Fruit fly (Drosophila melanogaster) whole organism, prepupa: Measurements from ENCODE around the gene Sec63.

Experiments
- Blimp-1 ChIP-seq: fragments of 200-800 bp; sonication (Bioruptor generic); optimal IDR thresholded peaks from 3 replicates; lab custom pipeline; 2017; ENCODE audit warnings: missing biosample characterization, missing genetic modification characterization, mild to moderate bottlenecking, moderate library complexity, missing genetic modification reagents
- CG10631 ChIP-seq: fragments of 200-800 bp; sonication (Bioruptor generic); optimal IDR thresholded peaks from 2 replicates; lab custom pipeline; 2016; ENCODE audit warnings: missing biosample characterization, missing genetic modification characterization
- CG11902 ChIP-seq: fragments of 200-800 bp; sonication (Bioruptor generic); optimal IDR thresholded peaks from 3 replicates; lab custom pipeline; 2016; ENCODE audit warnings: missing biosample characterization, missing genetic modification characterization
- CG15336 ChIP-seq: fragments of 200-800 bp; sonication (Bioruptor generic); IDR thresholded peaks from 2 replicates; pipeline ENCODE4 v1.3.6; 2022; ENCODE audit warnings: missing biosample characterization, missing genetic modification characterization
- CG1621 ChIP-seq: fragments of 200-800 bp; sonication (Bioruptor generic); optimal IDR thresholded peaks from 3 replicates; lab custom pipeline; 2018; ENCODE audit warnings: missing biosample characterization, mild to moderate bottlenecking, missing genetic modification characterization
- CG16779 ChIP-seq: fragments of 200-800 bp; sonication (Bioruptor generic); optimal IDR thresholded peaks from 3 replicates; lab custom pipeline; 2017; ENCODE audit warnings: missing biosample characterization, mild to moderate bottlenecking, missing genetic modification characterization
- CG3032 ChIP-seq: fragments of 200-800 bp; optimal IDR thresholded peaks from 2 replicates; lab custom pipeline; 2019; ENCODE audit warnings: missing biosample characterization, mild to moderate bottlenecking, missing genetic modification characterization, moderate library complexity
- CG31627 ChIP-seq: fragments of 200-800 bp; sonication (Bioruptor generic); optimal IDR thresholded peaks from 3 replicates; lab custom pipeline; 2016; ENCODE audit warnings: missing biosample characterization, missing genetic modification characterization
- CG32006 ChIP-seq: fragments of 200-800 bp; sonication (Bioruptor generic); optimal IDR thresholded peaks from 3 replicates; lab custom pipeline; 2017; ENCODE audit warnings: missing biosample characterization, mild to moderate bottlenecking, missing genetic modification characterization
- CG34406 ChIP-seq: fragments of 200-800 bp; sonication (Bioruptor generic); optimal IDR thresholded peaks from 3 replicates; lab custom pipeline; 2016; ENCODE audit warnings: missing biosample characterization, missing genetic modification characterization
- CG6792 ChIP-seq: fragments of 200-800 bp; sonication (Bioruptor generic); optimal IDR thresholded peaks from 3 replicates; lab custom pipeline; 2016; ENCODE audit warnings: missing biosample characterization, missing genetic modification characterization
- CG6854 ChIP-seq: fragments of 200-800 bp; sonication (Bioruptor generic); optimal IDR thresholded peaks from 2 replicates; lab custom pipeline; 2017; ENCODE audit warnings: missing biosample characterization, mild to moderate bottlenecking, missing genetic modification characterization
- CG7368 ChIP-seq: fragments of 200-800 bp; sonication (Bioruptor generic); optimal IDR thresholded peaks from 3 replicates; lab custom pipeline; 2016; ENCODE audit warnings: missing biosample characterization, missing genetic modification characterization
- CG8319 ChIP-seq: fragments of 200-800 bp; sonication (Bioruptor generic); optimal IDR thresholded peaks from 3 replicates; lab custom pipeline; 2016; ENCODE audit warnings: missing biosample characterization, missing genetic modification characterization
- CG8632 ChIP-seq: fragments of 200-800 bp; sonication (Bioruptor generic); optimal IDR thresholded peaks from 3 replicates; lab custom pipeline; 2016; ENCODE audit warnings: missing biosample characterization, missing genetic modification characterization
- Eip78C ChIP-seq: fragments of 200-800 bp; sonication (Bioruptor generic); peaks from one replicate; lab custom pipeline; 2016; ENCODE audit warnings: missing biosample characterization, missing genetic modification characterization
- Eip93F ChIP-seq: fragments of 200-800 bp; sonication (Bioruptor generic); optimal IDR thresholded peaks from 2 replicates; lab custom pipeline; 2016; ENCODE audit warnings: missing biosample characterization, mild to moderate bottlenecking, missing genetic modification characterization
- Ets96B ChIP-seq: fragments of 200-800 bp; optimal IDR thresholded peaks from 2 replicates; lab custom pipeline; 2019; ENCODE audit warnings: missing biosample characterization, mild to moderate bottlenecking, missing genetic modification characterization, moderate library complexity
- Gug ChIP-seq: fragments of 200-800 bp; sonication (Bioruptor generic); IDR thresholded peaks from 2 replicates; pipeline ENCODE4 v1.3.6; 2022; ENCODE audit warnings: missing biosample characterization, missing genetic modification characterization
- Hr38 ChIP-seq: sonication (Bioruptor generic); optimal IDR thresholded peaks from 2 replicates; lab custom pipeline; 2016; ENCODE audit warnings: missing biosample characterization, missing genetic modification characterization
- Hr39 ChIP-seq: fragments of 200-800 bp; sonication (Bioruptor generic); optimal IDR thresholded peaks from 2 replicates; lab custom pipeline; 2016; ENCODE audit warnings: missing biosample characterization, missing genetic modification characterization
- Hr4 ChIP-seq: fragments of 200-800 bp; sonication (Bioruptor generic); optimal IDR thresholded peaks from 3 replicates; lab custom pipeline; 2016; ENCODE audit warnings: missing biosample characterization, missing genetic modification characterization
- Lpt ChIP-seq: fragments of 200-800 bp; sonication (Bioruptor generic); optimal IDR thresholded peaks from 3 replicates; lab custom pipeline; 2016; ENCODE audit warnings: missing biosample characterization, missing genetic modification characterization
- achi ChIP-seq: fragments of 200-800 bp; sonication (Bioruptor generic); optimal IDR thresholded peaks from 3 replicates; lab custom pipeline; 2016; ENCODE audit warnings: missing biosample characterization, missing genetic modification characterization
- acj6 ChIP-seq: fragments of 200-800 bp; sonication (Bioruptor generic); optimal IDR thresholded peaks from 3 replicates; lab custom pipeline; 2016; ENCODE audit warnings: missing biosample characterization, missing genetic modification characterization
- cyc ChIP-seq: fragments of 200-800 bp; sonication (Bioruptor generic); optimal IDR thresholded peaks from 3 replicates; lab custom pipeline; 2016; ENCODE audit warnings: missing biosample characterization, missing genetic modification characterization
- dac ChIP-seq: fragments of 200-800 bp; sonication (Bioruptor generic); optimal IDR thresholded peaks from 2 replicates; lab custom pipeline; 2017; ENCODE audit warnings: missing biosample characterization, mild to moderate bottlenecking, missing genetic modification characterization
- dsx ChIP-seq: fragments of 200-800 bp; optimal IDR thresholded peaks from 3 replicates; lab custom pipeline; 2019; ENCODE audit warnings: missing biosample characterization, mild to moderate bottlenecking, missing genetic modification characterization, moderate library complexity; ENCODE audit not compliant: poor library complexity, severe bottlenecking
- eg ChIP-seq: fragments of 200-800 bp; sonication (Bioruptor generic); IDR thresholded peaks from 3 replicates; pipeline ENCODE4 v1.3.6; 2022; ENCODE audit warnings: missing biosample characterization, missing genetic modification characterization
- esn ChIP-seq: fragments of 200-800 bp; sonication (Bioruptor generic); optimal IDR thresholded peaks from 2 replicates; lab custom pipeline; 2016; ENCODE audit warnings: missing biosample characterization, mild to moderate bottlenecking, missing genetic modification characterization, moderate library complexity
- fd59A ChIP-seq: fragments of 200-800 bp; sonication (Bioruptor generic); optimal IDR thresholded peaks from 2 replicates; lab custom pipeline; 2017; ENCODE audit warnings: missing biosample characterization, mild to moderate bottlenecking, missing genetic modification characterization, missing genetic modification reagents
- fkh ChIP-seq: fragments of 200-800 bp; sonication (Bioruptor generic); optimal IDR thresholded peaks from 3 replicates; lab custom pipeline; 2017; ENCODE audit warnings: missing biosample characterization, mild to moderate bottlenecking, missing genetic modification characterization, moderate library complexity
- lz ChIP-seq: fragments of 200-800 bp; sonication (Bioruptor generic); optimal IDR thresholded peaks from 3 replicates; lab custom pipeline; 2016; ENCODE audit warnings: missing biosample characterization, missing genetic modification characterization
- salr ChIP-seq, 2 experiments: fragments of 200-800 bp; sonication (Bioruptor generic); optimal IDR thresholded peaks; 3 replicates each; lab custom pipeline; 2016 to 2018; ENCODE audit warnings: missing biosample characterization in 2 of 2, missing genetic modification characterization in 2 of 2, mild to moderate bottlenecking in 1 of 2
- spab ChIP-seq: fragments of 200-800 bp; sonication (Bioruptor generic); optimal IDR thresholded peaks from 2 replicates; lab custom pipeline; 2017; ENCODE audit warnings: missing biosample characterization, mild to moderate bottlenecking, missing genetic modification characterization, missing genetic modification reagents

Sec63 gene

DNA sequence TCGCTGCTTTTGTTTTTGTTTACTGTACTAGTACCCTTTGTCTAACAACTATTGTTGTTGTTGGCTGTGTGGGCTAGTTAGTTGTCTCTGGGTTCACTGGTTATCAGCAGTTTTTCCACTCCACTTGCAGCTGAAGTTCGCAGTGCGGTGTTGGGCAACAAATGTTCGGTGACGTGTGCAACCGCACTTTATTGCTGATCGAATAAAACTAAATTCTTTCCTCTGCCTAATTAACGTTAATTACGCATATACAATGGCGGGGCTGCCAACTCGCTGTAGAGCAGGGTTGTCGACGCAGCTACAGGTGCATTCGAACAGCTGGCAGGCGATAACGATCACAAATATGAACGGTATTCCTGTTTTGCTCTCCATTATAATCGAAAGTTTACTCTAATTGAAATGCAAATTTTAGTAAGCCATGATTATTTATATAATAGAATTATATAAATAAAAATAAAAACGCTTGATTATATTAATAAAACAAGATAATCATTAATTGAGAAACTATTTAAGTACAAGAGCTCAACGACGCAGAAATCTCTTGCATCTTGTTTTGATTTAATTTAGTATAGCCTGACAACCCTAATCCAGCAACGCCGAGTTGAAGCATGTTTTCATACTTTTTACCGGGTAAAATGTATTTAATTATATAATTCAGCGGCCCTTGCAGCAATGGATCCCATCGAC is 31.7 kb upstream of the Sec63 start, which contains the start of the genes mrva, CG42307 and mus312 (continued):
- TF ChIP-seq spab (GFP tag; lab: Kevin White, UChicago) (no peak), Gug (GFP tag; lab: Robert Waterston, UW) (peak; percentile 77), CG6854 (peak; percentile 13), CG8632 (GFP tag; lab: Kevin White, UChicago) (peak; percentile 86), CG16779 (tag; lab: Kevin White, UChicago) (no peak), CG8319 (GFP tag; lab: Kevin White, UChicago) (no peak), Blimp-1 (GFP tag; lab: Kevin White, UChicago) (peak; percentile 65), Eip93F (GFP tag; lab: Kevin White, UChicago) (peak; percentile 52), achi (GFP tag; lab: Kevin White, UChicago) (peak; percentile 83), CG15336 (GFP tag; lab: Robert Waterston, UW) (peak; percentile 82), CG32006 (no peak), Lpt (GFP tag; lab: Kevin White, UChicago) (no peak), lz (GFP tag; lab: Kevin White, UChicago) (peak; percentile 62), Hr39 (GFP tag; lab: Kevin White, UChicago) (no peak)

DNA sequence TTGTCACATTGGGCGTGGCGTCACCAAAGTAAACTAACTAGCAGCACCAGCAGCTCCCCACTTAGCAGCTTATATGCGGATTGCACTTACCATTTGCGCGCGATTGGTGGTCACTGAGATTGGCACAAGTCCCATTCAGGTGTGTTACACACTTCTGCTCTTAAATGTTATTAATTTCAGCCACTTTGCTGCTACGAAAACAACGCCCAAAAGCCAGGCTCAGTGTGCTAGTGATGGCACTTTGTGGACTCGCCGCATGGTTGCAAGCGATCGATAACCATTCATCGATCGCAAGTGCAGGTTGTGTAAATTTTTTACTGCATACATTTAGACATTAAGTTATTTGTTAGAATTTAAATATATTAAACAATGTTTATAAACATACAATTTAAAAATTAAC is 25.4 kb upstream of the Sec63 start, which contains the start of the genes wrm1 and wrm2:
Gene wrm1, minus strand, starts transcription at position 237 of the 400 bp plus-strand sequence.
Gene wrm2, minus strand, starts transcription at position 237 of the 400 bp plus-strand sequence.
- no peak for TF ChIP-seq cyc (GFP tag; lab: Kevin White, UChicago)
- TF ChIP-seq CG15336 (GFP tag; lab: Robert Waterston, UW) = no peak
- no peak for TF ChIP-seq Ets96B (tag; lab: Kevin White, UChicago)
- no peak for TF ChIP-seq fd59A (GFP tag; lab: Kevin White, UChicago)
- TF ChIP-seq dsx (GFP tag; lab: Kevin White, UChicago) = peak; percentile 18
- no peak for TF ChIP-seq CG31627 (GFP tag; lab: Kevin White, UChicago)
- peak; percentile 37; the same call in 1 of the 3 replicates for TF ChIP-seq eg (GFP tag; lab: Robert Waterston, UW)
- TF ChIP-seq esn (GFP tag; lab: Kevin White, UChicago) = peak; percentile 8
- TF ChIP-seq Blimp-1 (GFP tag; lab: Kevin White, UChicago) = no peak
- no peak for TF ChIP-seq fkh (GFP tag; lab: Kevin White, UChicago)
- no peak for TF ChIP-seq Hr4 (GFP tag; lab: Kevin White, UChicago)

DNA sequence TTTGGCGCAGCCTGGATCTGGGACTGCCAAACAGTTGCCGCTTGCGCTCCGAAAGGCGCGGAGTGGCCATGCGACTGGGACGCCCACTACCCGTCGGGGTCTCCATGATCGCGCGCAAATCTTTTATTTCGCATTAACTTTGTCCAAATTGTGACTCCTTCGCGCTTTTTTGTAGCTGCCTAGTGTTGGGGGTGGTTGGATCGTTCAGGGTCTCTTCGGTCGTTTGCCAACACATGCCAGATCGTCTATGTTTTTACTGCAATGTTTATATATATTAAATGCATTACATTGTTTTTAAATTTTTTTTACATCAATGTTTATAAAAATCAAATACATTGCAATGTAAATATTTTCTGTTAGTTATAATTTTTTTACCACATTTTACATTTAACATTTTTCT is 21.6 kb upstream of the Sec63 start:
- TF ChIP-seq dac (GFP tag; lab: Kevin White, UChicago) (no peak), CG34406 (GFP tag; lab: Kevin White, UChicago) (no peak), spab (GFP tag; lab: Kevin White, UChicago) (no peak), cyc (GFP tag; lab: Kevin White, UChicago) (peak; percentile 11), CG6792 (GFP tag; lab: Kevin White, UChicago) (no peak), Hr38 (GFP tag; lab: Kevin White, UChicago) (no peak), acj6 (no peak), esn (GFP tag; lab: Kevin White, UChicago) (peak; percentile 28), eg (GFP tag; lab: Robert Waterston, UW) (0 out of 3 replicates have a peak, but pooled peaks have one; percentile 10), lz (GFP tag; lab: Kevin White, UChicago) (peak; percentile 32), salr (GFP tag; optimal IDR thresholded peaks at IDR 0.05; lab: Kevin White, UChicago) (no peak)
- TF ChIP-seq, all 60 proteins: peak for 4

DNA sequence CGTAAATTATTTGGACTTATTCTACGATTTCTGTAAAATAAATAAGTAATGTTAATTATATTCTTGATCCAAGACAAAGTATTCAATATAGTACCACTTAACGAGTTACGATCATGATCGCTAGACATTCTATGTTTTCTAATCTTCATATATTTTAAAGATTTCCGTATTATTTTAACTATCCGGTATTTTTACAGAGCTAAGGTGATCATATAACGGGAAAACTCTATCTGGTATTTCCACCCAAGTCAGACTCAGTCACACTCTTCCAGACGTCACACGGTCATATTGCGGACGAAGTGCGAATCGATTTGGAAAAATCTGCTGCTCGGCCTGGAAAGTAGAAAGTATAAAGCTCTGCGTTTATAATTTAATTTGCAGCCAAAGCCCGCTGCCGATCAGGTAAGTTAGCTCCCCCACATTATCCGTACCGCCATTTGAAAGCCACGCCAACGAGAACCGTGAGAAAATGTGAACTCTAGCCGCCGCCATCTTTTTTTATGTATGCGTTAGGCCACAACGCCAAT is 21.1 kb upstream of the Sec63 start, which contains the start of the genes lark and eco:
Gene lark, plus strand, starts transcription at position 51 of the 527 bp plus-strand sequence.
Gene eco, minus strand, starts transcription at position 125 of the 527 bp plus-strand sequence.
- TF ChIP-seq Eip78C (GFP tag; lab: Kevin White, UChicago) (peak; percentile 60), CG3032 (tag; lab: Kevin White, UChicago) (no peak), CG1621 (no peak), esn (GFP tag; lab: Kevin White, UChicago) (peak; percentile 13), CG6854 (peak; percentile 68), salr (GFP tag; optimal IDR thresholded peaks at IDR 0.05; lab: Kevin White, UChicago) (no peak), CG8319 (GFP tag; lab: Kevin White, UChicago) (no peak), CG6792 (GFP tag; lab: Kevin White, UChicago) (no peak), CG10631 (GFP tag; lab: Kevin White, UChicago) (no peak), CG15336 (GFP tag; lab: Robert Waterston, UW) (peak; percentile 57), eg (GFP tag; lab: Robert Waterston, UW) (peak; percentile 6; the same call in 1 of the 3 replicates), CG32006 (no peak), CG11902 (GFP tag; lab: Kevin White, UChicago) (no peak), CG7368 (GFP tag; lab: Kevin White, UChicago) (no peak)
